Fruit fly (Drosophila melanogaster) whole organism, prepupa: ENCODE data around the gene CG2493.
"Not testable (repeated sequence)": the region's sequence is repeated elsewhere in the genome, so short reads cannot be mapped to it uniquely, and the experiment has no call there.

ENCODE experiments used
- CG11902 ChIP-seq: fragments of 200-800 bp; sonication (Bioruptor generic); optimal IDR thresholded peaks from 3 replicates; lab custom pipeline; 2016; ENCODE audit warnings: missing biosample characterization, missing genetic modification characterization
- CG6792 ChIP-seq: fragments of 200-800 bp; sonication (Bioruptor generic); optimal IDR thresholded peaks from 3 replicates; lab custom pipeline; 2016; ENCODE audit warnings: missing biosample characterization, missing genetic modification characterization
- CG7368 ChIP-seq: fragments of 200-800 bp; sonication (Bioruptor generic); optimal IDR thresholded peaks from 3 replicates; lab custom pipeline; 2016; ENCODE audit warnings: missing biosample characterization, missing genetic modification characterization
- CG9139 ChIP-seq: fragments of 200-800 bp; sonication (Bioruptor generic); optimal IDR thresholded peaks from 3 replicates; lab custom pipeline; 2017; ENCODE audit warnings: missing biosample characterization, mild to moderate bottlenecking, missing genetic modification characterization
- Gug ChIP-seq: fragments of 200-800 bp; sonication (Bioruptor generic); IDR thresholded peaks from 2 replicates; pipeline ENCODE4 v1.3.6; 2022; ENCODE audit warnings: missing biosample characterization, missing genetic modification characterization
- OdsH ChIP-seq: fragments of 200-800 bp; sonication (Bioruptor generic); optimal IDR thresholded peaks from 3 replicates; lab custom pipeline; 2016; ENCODE audit warnings: missing biosample characterization, missing genetic modification characterization
- Sox15 ChIP-seq: fragments of 200-800 bp; sonication (Bioruptor generic); optimal IDR thresholded peaks from 3 replicates; lab custom pipeline; 2016; ENCODE audit warnings: missing biosample characterization, missing genetic modification characterization
- dac ChIP-seq: fragments of 200-800 bp; sonication (Bioruptor generic); optimal IDR thresholded peaks from 2 replicates; lab custom pipeline; 2017; ENCODE audit warnings: missing biosample characterization, mild to moderate bottlenecking, missing genetic modification characterization
- esn ChIP-seq: fragments of 200-800 bp; sonication (Bioruptor generic); optimal IDR thresholded peaks from 2 replicates; lab custom pipeline; 2016; ENCODE audit warnings: missing biosample characterization, mild to moderate bottlenecking, missing genetic modification characterization, moderate library complexity
- pdm3 ChIP-seq: fragments of 200-800 bp; sonication (Bioruptor generic); optimal IDR thresholded peaks from 3 replicates; lab custom pipeline; 2016; ENCODE audit warnings: missing biosample characterization, missing genetic modification characterization
- salr ChIP-seq, 2 experiments: fragments of 200-800 bp; sonication (Bioruptor generic); optimal IDR thresholded peaks; 3 replicates each; lab custom pipeline; 2016 to 2018; ENCODE audit warnings: missing biosample characterization in 2 of 2, missing genetic modification characterization in 2 of 2, mild to moderate bottlenecking in 1 of 2
- topi ChIP-seq: fragments of 200-800 bp; sonication (Bioruptor generic); optimal IDR thresholded peaks from 3 replicates; lab custom pipeline; 2016; ENCODE audit warnings: missing biosample characterization, missing genetic modification characterization

dm6 chr2L:20458975-20459374 lies 4.3 kb downstream of the CG2493 start, which contains the start of the genes CG18858 and Cdc23:
- not testable (repeated sequence) for TF ChIP-seq salr (GFP tag; optimal IDR thresholded peaks at IDR 0.05; lab: Kevin White, UChicago); Sox15 (GFP tag; lab: Kevin White, UChicago); topi; CG6792; CG7368 (GFP tag; lab: Kevin White, UChicago); pdm3 (GFP tag; lab: Kevin White, UChicago); Gug (GFP tag; lab: Robert Waterston, UW); CG11902 (GFP tag; lab: Kevin White, UChicago); dac (GFP tag; lab: Kevin White, UChicago); esn (GFP tag; lab: Kevin White, UChicago); OdsH (GFP tag; lab: Kevin White, UChicago); CG9139 (GFP tag; lab: Kevin White, UChicago)
